Fruit fly (Drosophila melanogaster) whole organism, embryonic: ENCODE data around the gene Kah.
A peak's percentile ranks its signal among the peaks of the same experiment; 100 is the strongest.

ENCODE experiments used
- CG12219 ChIP-seq: fragments of 200-800 bp; sonication (Bioruptor generic); optimal IDR thresholded peaks from 3 replicates; lab custom pipeline; 2018; ENCODE audit warnings: missing biosample characterization, mild to moderate bottlenecking, missing genetic modification characterization
- CG12391 ChIP-seq: fragments of 200-800 bp; sonication (Bioruptor generic); optimal IDR thresholded peaks from 3 replicates; lab custom pipeline; 2018; ENCODE audit warnings: missing biosample characterization, mild to moderate bottlenecking, missing genetic modification characterization, moderate library complexity
- CG14050 ChIP-seq: fragments of 200-800 bp; sonication (Bioruptor generic); IDR thresholded peaks from 3 replicates; pipeline ENCODE4 v1.3.6; 2022; ENCODE audit warnings: missing biosample characterization, missing genetic modification characterization
- CG1602 ChIP-seq: fragments of 200-800 bp; sonication (Bioruptor generic); optimal IDR thresholded peaks from 3 replicates; lab custom pipeline; 2016; ENCODE audit warnings: missing biosample characterization, missing genetic modification characterization
- CG17612 ChIP-seq: fragments of 200-800 bp; sonication (Bioruptor generic); IDR thresholded peaks from 2 replicates; pipeline ENCODE4 v1.3.6; 2022; ENCODE audit warnings: missing biosample characterization, missing genetic modification characterization
- CG17829 ChIP-seq: fragments of 200-800 bp; optimal IDR thresholded peaks from 2 replicates; lab custom pipeline; 2019; ENCODE audit warnings: missing biosample characterization, mild to moderate bottlenecking, missing genetic modification characterization, moderate library complexity
- CG18764 ChIP-seq: fragments of 200-800 bp; sonication (Bioruptor generic); optimal IDR thresholded peaks from 3 replicates; lab custom pipeline; 2016; ENCODE audit warnings: missing biosample characterization, missing genetic modification characterization
- CG2129 ChIP-seq: fragments of 200-800 bp; sonication (Bioruptor generic); IDR thresholded peaks from 2 replicates; pipeline ENCODE4 v1.3.6; 2022; ENCODE audit warnings: missing biosample characterization, missing genetic modification characterization; ENCODE audit not compliant: partially characterized antibody
- CG2199 ChIP-seq: fragments of 200-800 bp; sonication (Bioruptor generic); IDR thresholded peaks from 3 replicates; pipeline ENCODE4 v1.3.6; 2022; ENCODE audit warnings: missing biosample characterization, missing genetic modification characterization
- CG2678 ChIP-seq: fragments of 200-800 bp; sonication (Bioruptor generic); optimal IDR thresholded peaks from 3 replicates; lab custom pipeline; 2019; ENCODE audit warnings: missing biosample characterization, mild to moderate bottlenecking, missing genetic modification characterization, moderate library complexity
- CG2875 ChIP-seq: fragments of 200-800 bp; sonication (Bioruptor generic); optimal IDR thresholded peaks from 2 replicates; lab custom pipeline; 2017; ENCODE audit warnings: missing biosample characterization, mild to moderate bottlenecking, missing genetic modification characterization, missing genetic modification reagents
- CG2889 ChIP-seq: fragments of 200-800 bp; sonication (Bioruptor generic); IDR thresholded peaks from 3 replicates; pipeline ENCODE4 v1.3.6; 2022; ENCODE audit warnings: missing biosample characterization, missing genetic modification characterization
- CG31441 ChIP-seq: fragments of 200-800 bp; sonication (Bioruptor generic); IDR thresholded peaks from 2 replicates; pipeline ENCODE4 v1.3.6; 2022; ENCODE audit warnings: missing biosample characterization, missing genetic modification characterization
- CG32772 ChIP-seq: fragments of 200-800 bp; sonication (Bioruptor generic); IDR thresholded peaks from 2 replicates; pipeline ENCODE4 v1.3.6; 2022; ENCODE audit warnings: missing biosample characterization, missing genetic modification characterization
- CG7357 ChIP-seq: fragments of 200-800 bp; sonication (Bioruptor generic); IDR thresholded peaks from 3 replicates; pipeline ENCODE4 v1.3.6; 2022; ENCODE audit warnings: missing biosample characterization, missing genetic modification characterization
- CG7987 ChIP-seq: fragments of 200-800 bp; sonication (Bioruptor generic); optimal IDR thresholded peaks from 2 replicates; lab custom pipeline; 2018; ENCODE audit warnings: missing biosample characterization, mild to moderate bottlenecking, missing genetic modification characterization, moderate library complexity
- ERR ChIP-seq: fragments of 200-800 bp; sonication (Bioruptor generic); optimal IDR thresholded peaks from 2 replicates; lab custom pipeline; 2016; ENCODE audit warnings: missing biosample characterization, missing genetic modification characterization
- Fer2 ChIP-seq: fragments of 200-800 bp; sonication (Bioruptor generic); optimal IDR thresholded peaks from 2 replicates; lab custom pipeline; 2018; ENCODE audit warnings: missing biosample characterization, mild to moderate bottlenecking, missing genetic modification characterization, moderate library complexity
- HLH3B ChIP-seq: fragments of 200-800 bp; sonication (Bioruptor generic); IDR thresholded peaks from 2 replicates; pipeline ENCODE4 v1.3.6; 2022; ENCODE audit warnings: missing biosample characterization, missing genetic modification characterization
- HLH4C ChIP-seq: fragments of 200-800 bp; sonication (Bioruptor generic); IDR thresholded peaks from 3 replicates; pipeline ENCODE4 v1.3.6; 2022; ENCODE audit warnings: missing biosample characterization, missing genetic modification characterization; ENCODE audit not compliant: partially characterized antibody
- Hand ChIP-seq: fragments of 200-800 bp; sonication (Bioruptor generic); optimal IDR thresholded peaks from 2 replicates; lab custom pipeline; 2017; ENCODE audit warnings: mild to moderate bottlenecking, missing biosample characterization, missing genetic modification reagents, missing genetic modification characterization
- Hr78 ChIP-seq, 2 experiments: fragments of 200-800 bp in 1 of 2; fragments of >200 bp in 1 of 2; sonication (Bioruptor generic) in 1 of 2; optimal IDR thresholded peaks; 2 replicates each; lab custom pipeline; 2017 to 2019; ENCODE audit warnings: missing biosample characterization in 2 of 2, missing genetic modification characterization in 2 of 2, mild to moderate bottlenecking in 1 of 2, moderate library complexity in 1 of 2
- Med ChIP-seq: fragments of 200-800 bp; sonication (Bioruptor generic); peaks from one replicate; lab custom pipeline; 2016; ENCODE audit warnings: missing biosample characterization, missing genetic modification characterization, mild to moderate bottlenecking, inconsistent platforms, moderate library complexity
- Nf-YC ChIP-seq: fragments of 200-800 bp; optimal IDR thresholded peaks from 3 replicates; lab custom pipeline; 2019; ENCODE audit warnings: missing biosample characterization, mild to moderate bottlenecking, missing genetic modification characterization, moderate library complexity
- Ptx1 ChIP-seq: fragments of 200-800 bp; sonication (Bioruptor generic); IDR thresholded peaks from 2 replicates; pipeline ENCODE4 v1.3.6; 2022; ENCODE audit warnings: missing biosample characterization, missing genetic modification characterization
- Rx ChIP-seq: fragments of 200-800 bp; sonication (Bioruptor generic); IDR thresholded peaks from 2 replicates; pipeline ENCODE4 v1.3.6; 2022; ENCODE audit warnings: missing biosample characterization, missing genetic modification characterization
- Scr ChIP-seq: fragments of 200-800 bp; sonication (Bioruptor generic); IDR thresholded peaks from 2 replicates; pipeline ENCODE4 v1.3.6; 2022; ENCODE audit warnings: missing biosample characterization, missing genetic modification characterization; ENCODE audit not compliant: partially characterized antibody
- Spps ChIP-seq: fragments of 200-800 bp; sonication (Bioruptor generic); optimal IDR thresholded peaks from 2 replicates; lab custom pipeline; 2018; ENCODE audit warnings: missing biosample characterization, mild to moderate bottlenecking, missing genetic modification characterization
- Sry-β ChIP-seq: fragments of 200-800 bp; sonication (Bioruptor generic); optimal IDR thresholded peaks from 2 replicates; lab custom pipeline; 2018; ENCODE audit warnings: missing biosample characterization, mild to moderate bottlenecking, missing genetic modification characterization, moderate library complexity
- az2 ChIP-seq: fragments of 200-800 bp; sonication (Bioruptor generic); optimal IDR thresholded peaks from 3 replicates; lab custom pipeline; 2016; ENCODE audit warnings: missing biosample characterization, missing genetic modification characterization
- btn ChIP-seq: fragments of 200-800 bp; sonication (Bioruptor generic); optimal IDR thresholded peaks from 2 replicates; lab custom pipeline; 2016; ENCODE audit warnings: missing biosample characterization, missing genetic modification characterization
- crol ChIP-seq: fragments of 200-800 bp; sonication (Bioruptor generic); IDR thresholded peaks from 2 replicates; pipeline ENCODE4 v1.3.6; 2022; ENCODE audit warnings: missing biosample characterization, missing genetic modification characterization
- dpn ChIP-seq, 2 experiments: fragments of 200-800 bp; sonication (Bioruptor generic); optimal IDR thresholded peaks; 3 replicates each; lab custom pipeline; 2016; ENCODE audit warnings: missing biosample characterization in 2 of 2, missing genetic modification characterization in 2 of 2
- fu2 ChIP-seq: fragments of 200-800 bp; sonication (Bioruptor generic); optimal IDR thresholded peaks from 2 replicates; lab custom pipeline; 2016; ENCODE audit warnings: missing biosample characterization, missing genetic modification characterization
- gcm2 ChIP-seq: fragments of 200-800 bp; sonication (Bioruptor generic); optimal IDR thresholded peaks from 2 replicates; lab custom pipeline; 2016; ENCODE audit warnings: missing biosample characterization, missing genetic modification characterization
- hkb ChIP-seq, 2 experiments: fragments of 200-800 bp in 1 of 2; fragments of >200 bp in 1 of 2; sonication (Bioruptor generic) in 1 of 2; IDR thresholded peaks in 1 of 2; optimal IDR thresholded peaks in 1 of 2; 2 replicates each; pipeline versions ENCODE4 v1.3.6 to Lab custom; 2017 to 2022; ENCODE audit warnings: missing biosample characterization in 1 of 2, missing genetic modification characterization in 1 of 2
- insv ChIP-seq, 2 experiments: fragments of 200-800 bp; sonication (Bioruptor generic); optimal IDR thresholded peaks; 3 replicates each; lab custom pipeline; 2016 to 2018; ENCODE audit warnings: missing biosample characterization in 2 of 2, missing genetic modification characterization in 2 of 2
- pnt ChIP-seq: fragments of 200-800 bp; sonication (Bioruptor generic); optimal IDR thresholded peaks from 3 replicates; lab custom pipeline; 2016; ENCODE audit warnings: missing biosample characterization, missing genetic modification characterization
- pzg ChIP-seq: fragments of 200-800 bp; sonication (Bioruptor generic); optimal IDR thresholded peaks from 3 replicates; lab custom pipeline; 2018; ENCODE audit warnings: missing biosample characterization, mild to moderate bottlenecking, missing genetic modification characterization, moderate library complexity
- sisA ChIP-seq: fragments of 200-800 bp; sonication (Bioruptor generic); IDR thresholded peaks from 2 replicates; pipeline ENCODE4 v1.3.6; 2022; ENCODE audit warnings: missing biosample characterization, missing genetic modification characterization
- sr ChIP-seq: fragments of 200-800 bp; sonication (Bioruptor generic); IDR thresholded peaks from 3 replicates; pipeline ENCODE4 v1.3.6; 2022; ENCODE audit warnings: missing biosample characterization, missing genetic modification characterization
- tin ChIP-seq: fragments of 200-800 bp; sonication (Bioruptor generic); optimal IDR thresholded peaks from 3 replicates; lab custom pipeline; 2016; ENCODE audit warnings: missing biosample characterization, missing genetic modification characterization
- ttk ChIP-seq: fragments of 200-800 bp; sonication (Bioruptor generic); IDR thresholded peaks from 2 replicates; pipeline ENCODE4 v2.1.2; 2022; ENCODE audit warnings: missing biosample characterization, missing genetic modification characterization
- twi ChIP-seq: fragments of 200-800 bp; optimal IDR thresholded peaks from 2 replicates; lab custom pipeline; 2019; ENCODE audit warnings: missing biosample characterization, mild to moderate bottlenecking, missing genetic modification characterization, moderate library complexity
- yki ChIP-seq: fragments of >200 bp; optimal IDR thresholded peaks from 3 replicates; lab custom pipeline; 2018
- zfh1 ChIP-seq: fragments of 200-800 bp; sonication (Bioruptor generic); IDR thresholded peaks from 3 replicates; pipeline ENCODE4 v1.3.6; 2022; ENCODE audit warnings: missing biosample characterization, missing genetic modification characterization

The Kah gene

DNA sequence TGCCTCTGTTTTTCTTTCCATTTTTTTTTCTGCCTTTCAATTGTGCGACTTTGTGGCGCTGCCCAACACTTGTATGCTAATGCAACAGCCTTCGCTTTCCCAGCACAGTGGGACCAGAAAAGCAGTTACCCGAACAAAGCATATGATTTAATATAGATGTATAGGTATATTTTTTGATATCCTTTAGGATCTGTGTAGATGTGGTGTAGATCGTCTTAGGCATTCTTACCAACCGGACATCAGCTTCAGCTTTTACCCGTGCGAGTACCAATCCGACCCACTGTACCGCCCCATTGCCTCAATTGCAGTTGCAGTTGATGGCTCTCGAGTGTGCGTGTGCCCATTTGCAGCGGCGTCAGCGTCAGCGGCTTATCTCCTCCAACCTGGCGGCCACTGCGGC is 47.4 kb upstream of the Kah start (continued):
- TF ChIP-seq CG2199 (0 out of 3 replicates have a peak, but pooled peaks have one; percentile 7), twi (tag; lab: Kevin White, UChicago) (peak; percentile 2), btn (GFP tag; lab: Kevin White, UChicago) (peak; percentile 27), sisA (peak; percentile 72), HLH4C (GFP tag; lab: Robert Waterston, UW) (no peak), Fer2 (tag; lab: Kevin White, UChicago) (no peak), HLH3B (GFP tag; lab: Robert Waterston, UW) (peak; percentile 63), CG7357 (GFP tag; lab: Robert Waterston, UW) (peak; percentile 51; the same call in 2 of the 3 replicates), Sry-β (GFP tag; lab: Kevin White, UChicago) (no peak), insv (GFP tag; optimal IDR thresholded peaks at IDR 0.05; lab: Kevin White, UChicago) (no peak), CG17829 (tag; lab: Kevin White, UChicago) (peak; percentile 72), Rx (GFP tag; lab: Robert Waterston, UW) (peak; percentile 72), gcm2 (GFP tag; lab: Kevin White, UChicago) (peak; percentile 17), hkb (optimal IDR thresholded peaks at IDR 0.05; lab: Kevin White, UChicago) (no peak), hkb (GFP tag; IDR thresholded peaks at IDR 0.05; lab: Robert Waterston, UW) (peak; percentile 68), CG32772 (GFP tag; lab: Robert Waterston, UW) (peak; percentile 74), tin (GFP tag; lab: Kevin White, UChicago) (peak; percentile 65), CG18764 (peak; percentile 16), fu2 (GFP tag; lab: Kevin White, UChicago) (peak; percentile 19), dpn (GFP tag; optimal IDR thresholded peaks at IDR 0.05; lab: Kevin White, UChicago) (peak; percentile 46 to 70), Ptx1 (GFP tag; lab: Robert Waterston, UW) (peak; percentile 64), pzg (GFP tag; lab: Kevin White, UChicago) (no peak), CG31441 (GFP tag; lab: Robert Waterston, UW) (peak; percentile 72), CG2678 (peak; percentile 59), CG12219 (peak; percentile 57), zfh1 (GFP tag; lab: Robert Waterston, UW) (peak; percentile 90), yki (lab: Kevin White, UChicago) (no peak), pnt (peak; percentile 20), CG1602 (GFP tag; lab: Kevin White, UChicago) (peak; percentile 53), CG2129 (GFP tag; lab: Robert Waterston, UW) (no peak), CG14050 (GFP tag; lab: Robert Waterston, UW) (peak; percentile 50; the same call in 2 of the 3 replicates), CG2875 (GFP tag; lab: Kevin White, UChicago) (peak; percentile 71), Spps (tag; lab: Kevin White, UChicago) (peak; percentile 58), ERR (GFP tag; lab: Kevin White, UChicago) (no peak), Hand (GFP tag; lab: Kevin White, UChicago) (no peak), az2 (peak; percentile 65), CG17612 (GFP tag; lab: Robert Waterston, UW) (peak; percentile 26; the same call in 1 of the 2 replicates)

- TF ChIP-seq Med (GFP tag; lab: Kevin White, UChicago) (peak; percentile 55), fu2 (GFP tag; lab: Kevin White, UChicago) (no peak), sr (peak; percentile 71), CG2889 (GFP tag; lab: Robert Waterston, UW) (0 out of 3 replicates have a peak, but pooled peaks have one; percentile 12), CG7987 (peak; percentile 15), crol (GFP tag; lab: Robert Waterston, UW) (peak; percentile 73), Hr78 (GFP tag; optimal IDR thresholded peaks at IDR 0.05; lab: Kevin White, UChicago) (no peak), Nf-YC (tag; lab: Kevin White, UChicago) (no peak), CG12391 (no peak), ttk (GFP tag; lab: Robert Waterston, UW) (no peak), Scr (no peak)
These were observed 46.5 kb upstream of the Kah start for dm6 chr3L:635529-635928.
